Worm (Caenorhabditis elegans) whole organism, L2 larva: ENCODE measurements around the gene cccp-1.

ENCODE experiments used
- C34F6.9 ChIP-seq: fragments of 150-350 bp; optimal IDR thresholded peaks from 2 replicates; lab custom pipeline; 2014; ENCODE audit warnings: missing biosample characterization, missing genetic modification characterization
- F13H6.1 ChIP-seq: sonication (generic microtip); optimal IDR thresholded peaks from 2 replicates; lab custom pipeline; 2016; ENCODE audit warnings: missing genetic modification characterization, missing compliant biosample characterization
- R02D3.7 ChIP-seq: fragments of 150-350 bp; optimal IDR thresholded peaks from 2 replicates; lab custom pipeline; 2014; ENCODE audit warnings: missing biosample characterization, missing genetic modification characterization
- alr-1 ChIP-seq: fragments of 150-350 bp; optimal IDR thresholded peaks from 2 replicates; lab custom pipeline; 2014; ENCODE audit warnings: missing biosample characterization, missing genetic modification characterization
- aly-2 ChIP-seq: fragments of 150-350 bp; optimal IDR thresholded peaks from 2 replicates; lab custom pipeline; 2014; ENCODE audit warnings: missing biosample characterization, missing genetic modification characterization
- blmp-1 ChIP-seq: sonication (generic microtip); optimal IDR thresholded peaks from 2 replicates; lab custom pipeline; 2017; ENCODE audit warnings: missing genetic modification characterization, mild to moderate bottlenecking, missing compliant biosample characterization, antibody characterized with exemption, moderate library complexity; ENCODE audit not compliant: insufficient read depth
- ceh-16 ChIP-seq: fragments of 150-350 bp; optimal IDR thresholded peaks from 2 replicates; lab custom pipeline; 2014; ENCODE audit warnings: missing biosample characterization, missing genetic modification characterization
- ceh-82 ChIP-seq: fragments of 150-350 bp; optimal IDR thresholded peaks from 2 replicates; lab custom pipeline; 2014; ENCODE audit warnings: missing biosample characterization, missing genetic modification characterization
- dmd-4 ChIP-seq: sonication (generic microtip); optimal IDR thresholded peaks from 2 replicates; lab custom pipeline; 2017; ENCODE audit warnings: missing biosample characterization, missing genetic modification characterization
- egl-27 ChIP-seq: sonication (generic microtip); optimal IDR thresholded peaks from 3 replicates; lab custom pipeline; 2017; ENCODE audit warnings: missing biosample characterization, missing genetic modification reagents, missing genetic modification characterization
- elt-1 ChIP-seq: fragments of 150-350 bp; optimal IDR thresholded peaks from 2 replicates; lab custom pipeline; 2014; ENCODE audit warnings: missing biosample characterization, missing genetic modification characterization
- elt-3 ChIP-seq: sonication (generic microtip); optimal IDR thresholded peaks from 2 replicates; lab custom pipeline; 2017; ENCODE audit warnings: missing biosample characterization, missing genetic modification characterization
- fos-1 ChIP-seq: fragments of 150-350 bp; optimal IDR thresholded peaks from 2 replicates; lab custom pipeline; 2014; ENCODE audit warnings: missing biosample characterization, missing genetic modification characterization
- gmeb-1 ChIP-seq: fragments of 150-350 bp; optimal IDR thresholded peaks from 2 replicates; lab custom pipeline; 2014; ENCODE audit warnings: missing biosample characterization, missing genetic modification characterization
- lin-13 ChIP-seq: fragments of 150-350 bp; optimal IDR thresholded peaks from 2 replicates; lab custom pipeline; 2014; ENCODE audit warnings: missing biosample characterization, missing genetic modification reagents, missing genetic modification characterization
- lsy-2 ChIP-seq, 2 experiments: fragments of 150-350 bp in 1 of 2; sonication (generic microtip) in 1 of 2; optimal IDR thresholded peaks; 2 replicates each; lab custom pipeline; 2014 to 2017; ENCODE audit warnings: missing biosample characterization in 2 of 2, missing genetic modification characterization in 2 of 2
- mab-5 ChIP-seq: fragments of 150-350 bp; optimal IDR thresholded peaks from 2 replicates; lab custom pipeline; 2014; ENCODE audit warnings: missing biosample characterization, missing genetic modification characterization
- mbf-1 ChIP-seq: sonication (generic microtip); optimal IDR thresholded peaks from 2 replicates; lab custom pipeline; 2017; ENCODE audit warnings: missing biosample characterization, missing genetic modification characterization
- mdl-1 ChIP-seq, 2 experiments: fragments of 150-350 bp in 1 of 2; sonication (generic microtip) in 1 of 2; optimal IDR thresholded peaks; 2 replicates each; lab custom pipeline; 2017; ENCODE audit warnings: missing biosample characterization in 2 of 2, missing genetic modification characterization in 2 of 2
- nhr-11 ChIP-seq: fragments of 150-350 bp; optimal IDR thresholded peaks from 2 replicates; lab custom pipeline; 2014; ENCODE audit warnings: missing biosample characterization, missing genetic modification characterization
- nhr-129 ChIP-seq: fragments of 150-350 bp; optimal IDR thresholded peaks from 2 replicates; lab custom pipeline; 2014; ENCODE audit warnings: missing biosample characterization, missing genetic modification characterization
- nhr-237 ChIP-seq: fragments of 150-350 bp; optimal IDR thresholded peaks from 2 replicates; lab custom pipeline; 2014; ENCODE audit warnings: missing biosample characterization, missing genetic modification characterization
- nhr-6 ChIP-seq: fragments of 150-350 bp; optimal IDR thresholded peaks from 2 replicates; lab custom pipeline; 2014; ENCODE audit warnings: missing biosample characterization, missing genetic modification characterization
- nhr-77 ChIP-seq: fragments of 150-350 bp; optimal IDR thresholded peaks from 2 replicates; lab custom pipeline; 2014; ENCODE audit warnings: missing biosample characterization, missing genetic modification characterization
- sem-4 ChIP-seq: fragments of 150-350 bp; optimal IDR thresholded peaks from 2 replicates; lab custom pipeline; 2014; ENCODE audit warnings: missing biosample characterization, missing genetic modification reagents, missing genetic modification characterization
- skn-1 ChIP-seq: sonication (generic microtip); optimal IDR thresholded peaks from 2 replicates; lab custom pipeline; 2017; ENCODE audit warnings: missing biosample characterization, missing genetic modification characterization
- sma-3 ChIP-seq: sonication (generic microtip); optimal IDR thresholded peaks from 2 replicates; lab custom pipeline; 2016; ENCODE audit warnings: missing genetic modification reagents, missing genetic modification characterization, missing compliant biosample characterization
- sma-9 ChIP-seq, 2 experiments: fragments of 150-350 bp in 1 of 2; sonication (generic microtip) in 1 of 2; optimal IDR thresholded peaks; 2 replicates each; lab custom pipeline; 2014 to 2016; ENCODE audit warnings: missing genetic modification characterization in 2 of 2, mild to moderate bottlenecking in 1 of 2, missing biosample characterization in 1 of 2, missing compliant biosample characterization in 1 of 2, missing genetic modification reagents in 1 of 2, moderate library complexity in 1 of 2
- snpc-4 ChIP-seq: fragments of 150-350 bp; optimal IDR thresholded peaks from 2 replicates; lab custom pipeline; 2014; ENCODE audit warnings: missing biosample characterization, missing genetic modification characterization
- unc-55 ChIP-seq: fragments of 150-350 bp; sonication (generic microtip); optimal IDR thresholded peaks from 3 replicates; lab custom pipeline; 2014; ENCODE audit warnings: missing biosample characterization, missing genetic modification reagents, missing genetic modification characterization
- zag-1 ChIP-seq: fragments of 150-350 bp; optimal IDR thresholded peaks from 2 replicates; lab custom pipeline; 2014; ENCODE audit warnings: missing biosample characterization, missing genetic modification characterization
- ztf-1 ChIP-seq: fragments of 200-800 bp; sonication (Bioruptor generic); conservative IDR thresholded peaks from 2 replicates; pipeline ENCODE4 v1.3.6; 2022; ENCODE audit warnings: missing genetic modification characterization, missing compliant biosample characterization
- ztf-11 ChIP-seq: sonication (generic microtip); optimal IDR thresholded peaks from 2 replicates; lab custom pipeline; 2017; ENCODE audit warnings: missing biosample characterization, missing genetic modification characterization
- ztf-4 ChIP-seq: fragments of 150-350 bp; optimal IDR thresholded peaks from 2 replicates; lab custom pipeline; 2014; ENCODE audit warnings: missing biosample characterization, missing genetic modification characterization

Gene cccp-1

DNA sequence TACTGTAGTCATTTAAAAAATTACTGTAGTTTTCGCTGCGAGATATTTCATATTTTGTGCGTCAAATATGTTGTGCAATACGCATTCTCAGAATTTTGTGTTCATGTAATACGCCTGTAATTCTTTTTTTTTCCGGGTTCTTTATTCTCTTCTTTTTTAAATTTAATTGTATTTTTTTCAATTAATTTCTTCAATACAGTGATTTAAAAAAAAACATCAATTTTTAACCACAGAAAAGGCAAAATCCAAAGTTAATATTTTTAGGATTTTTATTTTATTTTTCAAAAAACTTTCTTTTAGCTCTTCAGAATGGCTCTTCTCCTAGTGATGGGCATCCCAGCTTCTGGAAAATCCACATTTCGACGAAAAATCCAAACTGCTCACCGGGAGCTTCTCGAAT lies 6.4 kb upstream of the cccp-1 start, which contains the start of gene pstk-1:
Gene pstk-1, plus strand, starts transcription at position 301 of the 400 bp plus-strand sequence.
- TF ChIP-seq nhr-11 (tag; lab: Kevin White, UChicago): no peak
- no peak for TF ChIP-seq ztf-11 (tag; lab: Kevin White, UChicago)
- no peak for TF ChIP-seq gmeb-1 (tag; lab: Kevin White, UChicago)
- no peak for TF ChIP-seq snpc-4 (tag; lab: Kevin White, UChicago)
- TF ChIP-seq alr-1: no peak
- no peak for TF ChIP-seq nhr-77 (tag; lab: Kevin White, UChicago)

DNA sequence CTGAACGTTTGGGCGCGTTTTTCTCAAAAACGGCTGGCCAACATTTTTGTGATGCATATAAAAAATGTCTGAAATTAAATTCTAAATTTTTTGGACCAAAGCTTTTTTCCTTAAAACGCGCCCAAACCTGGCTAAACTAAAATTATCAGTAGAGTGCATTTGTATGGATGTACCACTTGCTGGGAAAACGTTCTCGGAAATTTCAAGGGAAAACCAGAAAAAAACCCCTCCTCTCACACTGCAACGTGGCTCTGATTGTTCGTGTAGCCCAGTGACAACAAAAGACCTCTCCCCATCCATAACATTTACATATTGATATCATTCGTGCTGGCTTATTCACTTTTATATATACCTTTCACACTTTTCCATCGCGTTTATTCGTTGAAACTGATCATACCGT lies 3.8 kb upstream of the cccp-1 start, which contains the start of gene Y49E10.29:
Gene Y49E10.29, plus strand, starts transcription at position 301 of the 400 bp plus-strand sequence.
- TF ChIP-seq lin-13 (GFP tag; lab: Kevin White, UChicago) (no peak), snpc-4 (tag; lab: Kevin White, UChicago) (no peak), aly-2 (tag; lab: Kevin White, UChicago) (no peak), unc-55 (no peak), sem-4 (tag; lab: Kevin White, UChicago) (no peak), zag-1 (tag; lab: Kevin White, UChicago) (no peak), ztf-11 (tag; lab: Kevin White, UChicago) (no peak), ceh-82 (tag; lab: Kevin White, UChicago) (no peak), ztf-4 (tag; lab: Kevin White, UChicago) (no peak), ceh-16 (no peak), R02D3.7 (tag; lab: Kevin White, UChicago) (no peak), nhr-77 (tag; lab: Kevin White, UChicago) (no peak), mab-5 (tag; lab: Kevin White, UChicago) (no peak), elt-1 (tag; lab: Kevin White, UChicago) (no peak), gmeb-1 (tag; lab: Kevin White, UChicago) (no peak), nhr-129 (tag; lab: Kevin White, UChicago) (no peak), nhr-6 (no peak), C34F6.9 (tag; lab: Kevin White, UChicago) (no peak), dmd-4 (tag; lab: Kevin White, UChicago) (no peak)

DNA sequence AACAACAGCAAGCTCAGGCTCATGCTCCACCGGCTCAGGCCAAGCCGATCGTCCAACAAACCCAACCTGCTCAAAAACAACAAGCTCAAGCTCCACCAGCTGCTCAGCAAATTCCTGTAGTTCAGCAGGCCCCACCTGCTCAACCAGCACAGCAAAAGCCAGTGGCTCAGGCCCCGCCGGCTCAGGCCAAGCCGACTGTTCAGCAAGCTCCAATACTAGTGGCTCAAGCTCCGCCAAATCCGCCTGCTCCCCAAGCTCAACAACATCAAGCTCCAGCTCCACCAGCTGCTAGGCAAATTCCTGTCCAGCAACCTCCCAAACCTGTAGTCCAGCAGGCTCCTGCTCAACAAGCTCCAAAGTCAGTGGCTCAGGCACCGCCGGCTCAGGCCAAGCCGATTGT lies 2.9 kb upstream of the cccp-1 start:
- no peak for TF ChIP-seq egl-27 (tag; lab: Kevin White, UChicago)
- TF ChIP-seq ztf-1 (GFP tag; lab: Robert Waterston, UW): 0 out of 2 replicates have a peak, but pooled peaks have one; percentile 8
- no peak for TF ChIP-seq elt-1 (tag; lab: Kevin White, UChicago)
- TF ChIP-seq elt-3 (tag; lab: Kevin White, UChicago): no peak

DNA sequence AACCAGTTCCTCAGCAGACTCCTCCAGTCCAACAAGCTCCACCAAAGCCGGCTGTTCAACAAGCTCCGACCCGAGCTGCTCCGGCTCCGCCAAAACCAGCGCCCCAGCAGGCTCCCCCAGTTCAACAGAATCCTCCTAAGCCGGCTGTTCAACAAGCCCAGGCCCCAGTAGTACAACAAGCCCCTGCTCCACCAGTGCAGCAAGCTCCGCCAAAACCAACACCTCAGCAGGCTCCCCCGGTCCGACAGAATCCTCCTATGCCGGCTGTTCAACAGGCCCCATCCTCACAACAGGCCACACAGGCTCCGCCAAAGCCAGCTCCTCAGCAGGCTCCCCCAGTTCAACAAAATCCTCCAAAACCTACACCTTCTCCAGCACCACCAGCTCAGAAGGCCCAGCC lies 2.1 kb upstream of the cccp-1 start:
- no peak for TF ChIP-seq mab-5 (tag; lab: Kevin White, UChicago)
- TF ChIP-seq elt-1 (tag; lab: Kevin White, UChicago): no peak
- no peak for TF ChIP-seq sma-3 (GFP tag; lab: Kevin White, UChicago)
- no peak for TF ChIP-seq blmp-1 (tag; lab: Kevin White, UChicago)
- no peak for TF ChIP-seq ceh-16
- no peak for TF ChIP-seq snpc-4 (tag; lab: Kevin White, UChicago)
- TF ChIP-seq zag-1 (tag; lab: Kevin White, UChicago): no peak
- TF ChIP-seq mdl-1 (tag; optimal IDR thresholded peaks at IDR 0.05; lab: Kevin White, UChicago): no peak
- TF ChIP-seq sem-4 (tag; lab: Kevin White, UChicago): no peak
- TF ChIP-seq alr-1: no peak
- TF ChIP-seq ztf-11 (tag; lab: Kevin White, UChicago): no peak
- TF ChIP-seq elt-3 (tag; lab: Kevin White, UChicago): no peak
- no peak for TF ChIP-seq skn-1 (tag; lab: Kevin White, UChicago)
- TF ChIP-seq unc-55: no peak
- no peak for TF ChIP-seq C34F6.9 (tag; lab: Kevin White, UChicago)
- no peak for TF ChIP-seq nhr-237 (tag; lab: Kevin White, UChicago)
- no peak for TF ChIP-seq fos-1 (tag; lab: Kevin White, UChicago)
- no peak for TF ChIP-seq lsy-2 (tag; optimal IDR thresholded peaks at IDR 0.05; lab: Kevin White, UChicago)
- TF ChIP-seq, all 48 proteins: peak for 0

DNA sequence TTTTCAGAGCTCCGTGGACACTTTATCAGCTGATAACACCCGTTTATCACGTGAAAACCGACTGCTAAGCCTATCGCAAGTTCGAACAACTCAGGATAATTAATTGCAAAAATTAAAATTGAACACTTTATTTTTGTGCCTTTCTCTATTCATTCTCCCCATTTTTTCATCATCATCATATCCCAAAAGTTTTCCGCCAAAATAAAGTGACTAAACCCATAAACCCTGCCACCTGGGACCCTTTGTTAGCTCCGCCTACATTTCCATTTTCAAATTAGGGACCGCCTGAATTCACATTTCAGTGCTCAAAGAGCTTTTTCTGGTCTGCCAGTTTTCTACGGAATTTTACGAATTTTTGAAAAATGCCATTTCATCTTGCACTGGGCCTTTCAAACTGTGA lies 11.8 kb downstream of the cccp-1 start, which contains the start of gene arrd-16:
Gene arrd-16, plus strand, starts transcription at position 301 of the 400 bp plus-strand sequence.
- TF ChIP-seq egl-27 (tag; lab: Kevin White, UChicago) (no peak), dmd-4 (tag; lab: Kevin White, UChicago) (no peak), sma-9 (GFP tag; optimal IDR thresholded peaks at IDR 0.05; lab: Kevin White, UChicago) (no peak), sma-9 (tag; optimal IDR thresholded peaks at IDR 0.05; lab: Kevin White, UChicago) (no peak), sma-3 (GFP tag; lab: Kevin White, UChicago) (no peak), zag-1 (tag; lab: Kevin White, UChicago) (no peak), lin-13 (GFP tag; lab: Kevin White, UChicago) (no peak), mbf-1 (tag; lab: Kevin White, UChicago) (no peak), F13H6.1 (tag; lab: Kevin White, UChicago) (no peak)
